Worm (Caenorhabditis elegans) whole organism, mixed stage, embryonic: Measurements from ENCODE around the gene dpy-7.

Source experiments
- M03D4.4 ChIP-seq: sonication (generic microtip); optimal IDR thresholded peaks from 2 replicates; lab custom pipeline; 2017; ENCODE audit warnings: mild to moderate bottlenecking, missing genetic modification characterization, missing compliant biosample characterization
- bed-3 ChIP-seq: fragments of 200-800 bp; sonication (Bioruptor generic); optimal IDR thresholded peaks from 3 replicates; lab custom pipeline; 2018; ENCODE audit warnings: mild to moderate bottlenecking, missing genetic modification characterization, moderate library complexity, missing compliant biosample characterization
- blmp-1 ChIP-seq: fragments of 150-350 bp; optimal IDR thresholded peaks from 2 replicates; lab custom pipeline; 2014; ENCODE audit warnings: missing biosample characterization, missing genetic modification characterization
- ceh-39 ChIP-seq: fragments of 150-350 bp; optimal IDR thresholded peaks from 2 replicates; lab custom pipeline; 2014; ENCODE audit warnings: missing biosample characterization, missing genetic modification characterization
- ceh-43 ChIP-seq: fragments of 200-800 bp; sonication (Bioruptor generic); optimal IDR thresholded peaks from 2 replicates; lab custom pipeline; 2018; ENCODE audit warnings: mild to moderate bottlenecking, missing genetic modification characterization, moderate library complexity, missing compliant biosample characterization
- ceh-83 ChIP-seq: fragments of 200-800 bp; sonication (Bioruptor generic); optimal IDR thresholded peaks from 2 replicates; lab custom pipeline; 2018; ENCODE audit warnings: mild to moderate bottlenecking, missing genetic modification characterization, missing compliant biosample characterization
- ces-1 ChIP-seq: fragments of 150-350 bp; optimal IDR thresholded peaks from 2 replicates; lab custom pipeline; 2014; ENCODE audit warnings: missing biosample characterization, missing genetic modification reagents, missing genetic modification characterization
- cnd-1 ChIP-seq: fragments of 200-800 bp; sonication (Bioruptor generic); optimal IDR thresholded peaks from 2 replicates; lab custom pipeline; 2018; ENCODE audit warnings: mild to moderate bottlenecking, missing genetic modification characterization, missing compliant biosample characterization
- drap-1 ChIP-seq: fragments of 200-800 bp; sonication (Bioruptor generic); optimal IDR thresholded peaks from 3 replicates; lab custom pipeline; 2018; ENCODE audit warnings: mild to moderate bottlenecking, missing genetic modification characterization, missing compliant biosample characterization
- elt-3 ChIP-seq: fragments of 150-350 bp; optimal IDR thresholded peaks from 2 replicates; lab custom pipeline; 2014; ENCODE audit warnings: missing biosample characterization, missing genetic modification characterization
- flh-1 ChIP-seq: fragments of 200-800 bp; sonication (Bioruptor generic); optimal IDR thresholded peaks from 2 replicates; lab custom pipeline; 2018; ENCODE audit warnings: mild to moderate bottlenecking, missing genetic modification characterization, moderate library complexity, missing compliant biosample characterization
- ham-2 ChIP-seq: fragments of 200-800 bp; sonication (Bioruptor generic); optimal IDR thresholded peaks from 2 replicates; lab custom pipeline; 2018; ENCODE audit warnings: mild to moderate bottlenecking, missing genetic modification characterization, missing compliant biosample characterization
- hlh-1 ChIP-seq: fragments of 150-350 bp; optimal IDR thresholded peaks from 2 replicates; lab custom pipeline; 2014; ENCODE audit warnings: missing biosample characterization, missing genetic modification reagents, missing genetic modification characterization
- lin-13 ChIP-seq: fragments of 150-350 bp; optimal IDR thresholded peaks from 2 replicates; lab custom pipeline; 2014; ENCODE audit warnings: missing biosample characterization, missing genetic modification characterization
- lin-32 ChIP-seq: fragments of 200-800 bp; sonication (Bioruptor generic); optimal IDR thresholded peaks from 2 replicates; lab custom pipeline; 2018; ENCODE audit warnings: mild to moderate bottlenecking, missing genetic modification characterization, missing compliant biosample characterization
- mab-5 ChIP-seq: fragments of 150-350 bp; optimal IDR thresholded peaks from 2 replicates; lab custom pipeline; 2014; ENCODE audit warnings: missing biosample characterization, missing genetic modification characterization
- mep-1 ChIP-seq: fragments of 150-350 bp; optimal IDR thresholded peaks from 2 replicates; lab custom pipeline; 2017; ENCODE audit warnings: missing biosample characterization, missing genetic modification reagents, missing genetic modification characterization, inconsistent platforms
- mls-2 ChIP-seq: sonication (generic microtip); optimal IDR thresholded peaks from 2 replicates; lab custom pipeline; 2016; ENCODE audit warnings: mild to moderate bottlenecking, missing genetic modification characterization, moderate library complexity, missing compliant biosample characterization
- nhr-12 ChIP-seq: fragments of 150-350 bp; optimal IDR thresholded peaks from 2 replicates; lab custom pipeline; 2014; ENCODE audit warnings: missing biosample characterization, missing genetic modification characterization
- nhr-2 ChIP-seq: fragments of 150-350 bp; optimal IDR thresholded peaks from 2 replicates; lab custom pipeline; 2014; ENCODE audit warnings: missing biosample characterization, missing genetic modification characterization
- nhr-237 ChIP-seq: fragments of 150-350 bp; optimal IDR thresholded peaks from 2 replicates; lab custom pipeline; 2014; ENCODE audit warnings: missing biosample characterization, missing genetic modification characterization
- nhr-76 ChIP-seq: sonication (generic microtip); optimal IDR thresholded peaks from 2 replicates; lab custom pipeline; 2017; ENCODE audit warnings: missing biosample characterization, missing genetic modification characterization
- pha-4 ChIP-seq: fragments of 150-350 bp; optimal IDR thresholded peaks from 2 replicates; lab custom pipeline; 2018; ENCODE audit warnings: missing biosample characterization, missing genetic modification reagents, missing genetic modification characterization
- sem-2 ChIP-seq: fragments of 200-800 bp; sonication (Bioruptor generic); optimal IDR thresholded peaks from 2 replicates; lab custom pipeline; 2018; ENCODE audit warnings: mild to moderate bottlenecking, missing genetic modification characterization, missing compliant biosample characterization
- snpc-4 ChIP-seq: fragments of 150-350 bp; optimal IDR thresholded peaks from 2 replicates; lab custom pipeline; 2014; ENCODE audit warnings: missing biosample characterization, missing genetic modification characterization
- sptf-1 ChIP-seq: sonication (generic microtip); optimal IDR thresholded peaks from 2 replicates; lab custom pipeline; 2017; ENCODE audit warnings: mild to moderate bottlenecking, missing genetic modification characterization, moderate library complexity, missing compliant biosample characterization
- tbx-8 ChIP-seq: fragments of 200-800 bp; sonication (Bioruptor generic); optimal IDR thresholded peaks from 2 replicates; lab custom pipeline; 2018; ENCODE audit warnings: mild to moderate bottlenecking, missing genetic modification characterization, moderate library complexity, missing compliant biosample characterization
- unc-39 ChIP-seq: fragments of 150-350 bp; optimal IDR thresholded peaks from 2 replicates; lab custom pipeline; 2014; ENCODE audit warnings: missing biosample characterization, missing genetic modification characterization
- unc-62 ChIP-seq: fragments of 150-350 bp; optimal IDR thresholded peaks from 2 replicates; lab custom pipeline; 2014; ENCODE audit warnings: missing biosample characterization, missing genetic modification reagents, missing genetic modification characterization
- zip-8 ChIP-seq: fragments of 150-350 bp; optimal IDR thresholded peaks from 2 replicates; lab custom pipeline; 2014; ENCODE audit warnings: missing biosample characterization, missing genetic modification characterization
- ztf-11 ChIP-seq: fragments of 150-350 bp; optimal IDR thresholded peaks from 2 replicates; lab custom pipeline; 2014; ENCODE audit warnings: missing biosample characterization, missing genetic modification characterization

The dpy-7 gene

ce11 chrX:7568684-7569289 lies 31.2 kb upstream of the dpy-7 start:
- no peak for TF ChIP-seq nhr-237 (tag; lab: Kevin White, UChicago)
- TF ChIP-seq mab-5 (tag; lab: Kevin White, UChicago) = no peak
- TF ChIP-seq mep-1 = no peak
- TF ChIP-seq M03D4.4 (tag; lab: Kevin White, UChicago) = no peak
- TF ChIP-seq lin-13 (tag; lab: Kevin White, UChicago) = no peak

ce11 chrX:7565005-7565404 lies 27.4 kb upstream of the dpy-7 start, which contains the start of gene vps-52:
TSS of gene vps-52 (plus strand) at chrX:7565323.
- no peak for TF ChIP-seq bed-3 (GFP tag; lab: Kevin White, UChicago)
- TF ChIP-seq sem-2 = no peak
- TF ChIP-seq ces-1 = peak; percentile 26
- TF ChIP-seq mep-1 = peak; percentile 36
- no peak for TF ChIP-seq blmp-1
- TF ChIP-seq sptf-1 (tag; lab: Kevin White, UChicago) = no peak

- TF ChIP-seq snpc-4 (tag; lab: Kevin White, UChicago) (no peak), nhr-2 (tag; lab: Kevin White, UChicago) (peak; percentile 82), blmp-1 (no peak), mep-1 (no peak), zip-8 (tag; lab: Kevin White, UChicago) (peak; percentile 91), pha-4 (tag; lab: Kevin White, UChicago) (no peak), hlh-1 (tag; lab: Kevin White, UChicago) (peak; percentile 4), ceh-39 (tag; lab: Kevin White, UChicago) (no peak)
- TF ChIP-seq, all 35 proteins: peak for 3
Observed at ce11 chrX:7563425-7563824, 25.8 kb upstream of the dpy-7 start.

ce11 chrX:7562625-7563024 lies 25.0 kb upstream of the dpy-7 start, which contains the start of gene sto-1:
TSS of gene sto-1 (plus strand) at chrX:7562824.
- TF ChIP-seq elt-3 (tag; lab: Kevin White, UChicago) = no peak
- no peak for TF ChIP-seq blmp-1
- TF ChIP-seq nhr-2 (tag; lab: Kevin White, UChicago) = peak; percentile 73
- TF ChIP-seq ceh-83 = peak; percentile 12
- peak; percentile 30 for TF ChIP-seq cnd-1 (tag; lab: Kevin White, UChicago)
- TF ChIP-seq flh-1 (GFP tag; lab: Kevin White, UChicago) = peak; percentile 14

ce11 chrX:7561972-7562371 lies 24.4 kb upstream of the dpy-7 start:
- TF ChIP-seq ceh-39 (tag; lab: Kevin White, UChicago) (no peak), ztf-11 (tag; lab: Kevin White, UChicago) (no peak), ham-2 (no peak), ceh-83 (no peak), drap-1 (GFP tag; lab: Kevin White, UChicago) (no peak), hlh-1 (tag; lab: Kevin White, UChicago) (no peak), nhr-76 (tag; lab: Kevin White, UChicago) (no peak), blmp-1 (no peak), ceh-43 (GFP tag; lab: Kevin White, UChicago) (no peak), sptf-1 (tag; lab: Kevin White, UChicago) (no peak), lin-32 (no peak), elt-3 (tag; lab: Kevin White, UChicago) (no peak), nhr-12 (tag; lab: Kevin White, UChicago) (no peak), tbx-8 (no peak), snpc-4 (tag; lab: Kevin White, UChicago) (no peak)

- TF ChIP-seq M03D4.4 (tag; lab: Kevin White, UChicago) = no peak
- no peak for TF ChIP-seq snpc-4 (tag; lab: Kevin White, UChicago)
- no peak for TF ChIP-seq mls-2 (tag; lab: Kevin White, UChicago)
- no peak for TF ChIP-seq nhr-2 (tag; lab: Kevin White, UChicago)
- no peak for TF ChIP-seq nhr-237 (tag; lab: Kevin White, UChicago)
- TF ChIP-seq pha-4 (tag; lab: Kevin White, UChicago) = no peak
- no peak for TF ChIP-seq lin-13 (tag; lab: Kevin White, UChicago)
- TF ChIP-seq hlh-1 (tag; lab: Kevin White, UChicago) = no peak
- TF ChIP-seq ceh-39 (tag; lab: Kevin White, UChicago) = no peak
- no peak for TF ChIP-seq drap-1 (GFP tag; lab: Kevin White, UChicago)
- TF ChIP-seq mep-1 = no peak
- no peak for TF ChIP-seq ham-2
- no peak for TF ChIP-seq flh-1 (GFP tag; lab: Kevin White, UChicago)
- TF ChIP-seq unc-39 (tag; lab: Kevin White, UChicago) = no peak
- TF ChIP-seq tbx-8 = no peak
- no peak for TF ChIP-seq cnd-1 (tag; lab: Kevin White, UChicago)
- no peak for TF ChIP-seq ceh-83
- no peak for TF ChIP-seq unc-62
Observed at ce11 chrX:7558928-7559455, 21.4 kb upstream of the dpy-7 start, which contains the start of the genes PDB1.1 and F08C6.5. TSS of gene PDB1.1 (minus strand) at chrX:7559085. TSS of gene F08C6.5 (plus strand) at chrX:7559405.
